Worm (Caenorhabditis elegans) whole organism, L3 larva: ENCODE data around the gene srxa-2.

ENCODE experiments used
- ZK546.5 ChIP-seq: sonication (generic microtip); optimal IDR thresholded peaks from 2 replicates; lab custom pipeline; 2017; ENCODE audit warnings: missing biosample characterization, missing genetic modification characterization
- aly-2 ChIP-seq: fragments of 150-350 bp; optimal IDR thresholded peaks from 2 replicates; lab custom pipeline; 2014; ENCODE audit warnings: missing biosample characterization, missing genetic modification characterization
- ama-1 ChIP-seq: fragments of 150-350 bp; optimal IDR thresholded peaks from 2 replicates; lab custom pipeline; 2018
- ceh-28 ChIP-seq: fragments of 150-350 bp; optimal IDR thresholded peaks from 2 replicates; lab custom pipeline; 2014; ENCODE audit warnings: missing biosample characterization, missing genetic modification reagents, missing genetic modification characterization
- ceh-82 ChIP-seq: fragments of 150-350 bp; optimal IDR thresholded peaks from 2 replicates; lab custom pipeline; 2014; ENCODE audit warnings: missing biosample characterization, missing genetic modification characterization
- ceh-9 ChIP-seq: sonication (generic microtip); optimal IDR thresholded peaks from 2 replicates; lab custom pipeline; 2018; ENCODE audit warnings: missing biosample characterization, missing genetic modification characterization
- egl-5 ChIP-seq: fragments of 150-350 bp; optimal IDR thresholded peaks from 2 replicates; lab custom pipeline; 2017; ENCODE audit warnings: missing biosample characterization, missing genetic modification reagents, missing genetic modification characterization, inconsistent platforms
- elt-1 ChIP-seq: fragments of 150-350 bp; optimal IDR thresholded peaks from 2 replicates; lab custom pipeline; 2014; ENCODE audit warnings: missing biosample characterization, missing genetic modification characterization
- elt-2 ChIP-seq: sonication (generic microtip); optimal IDR thresholded peaks from 2 replicates; lab custom pipeline; 2016; ENCODE audit warnings: missing genetic modification reagents, mild to moderate bottlenecking, missing genetic modification characterization, missing compliant biosample characterization
- elt-3 ChIP-seq, 3 experiments: fragments of 150-350 bp in 1 of 3; sonication (generic microtip) in 2 of 3; optimal IDR thresholded peaks; 2 replicates in 2 of 3; 4 replicates in 1 of 3; lab custom pipeline; 2014 to 2017; ENCODE audit warnings: missing biosample characterization in 3 of 3, missing genetic modification characterization in 3 of 3
- eor-1 ChIP-seq, 2 experiments: fragments of 150-350 bp; optimal IDR thresholded peaks; 2 replicates each; lab custom pipeline; 2014 to 2018; ENCODE audit warnings: missing biosample characterization in 2 of 2, missing genetic modification characterization in 2 of 2
- fkh-10 ChIP-seq: sonication (generic microtip); optimal IDR thresholded peaks from 2 replicates; lab custom pipeline; 2017; ENCODE audit warnings: missing biosample characterization, missing genetic modification reagents, missing genetic modification characterization
- fkh-2 ChIP-seq: fragments of 150-350 bp; optimal IDR thresholded peaks from 2 replicates; lab custom pipeline; 2014; ENCODE audit warnings: missing biosample characterization, missing genetic modification reagents, missing genetic modification characterization
- fos-1 ChIP-seq: fragments of 150-350 bp; optimal IDR thresholded peaks from 2 replicates; lab custom pipeline; 2014; ENCODE audit warnings: missing biosample characterization, missing genetic modification characterization
- hmg-11 ChIP-seq: sonication (generic microtip); optimal IDR thresholded peaks from 2 replicates; lab custom pipeline; 2016; ENCODE audit warnings: missing genetic modification characterization, missing compliant biosample characterization
- lin-15B ChIP-seq: fragments of 150-350 bp; optimal IDR thresholded peaks from 2 replicates; lab custom pipeline; 2014; ENCODE audit warnings: missing biosample characterization, missing genetic modification characterization
- lin-39 ChIP-seq: fragments of 150-350 bp; optimal IDR thresholded peaks from 2 replicates; lab custom pipeline; 2018; ENCODE audit warnings: missing biosample characterization, missing genetic modification reagents, missing genetic modification characterization
- mdl-1 ChIP-seq: fragments of 150-350 bp; optimal IDR thresholded peaks from 2 replicates; lab custom pipeline; 2014; ENCODE audit warnings: missing biosample characterization, missing genetic modification characterization
- nfya-1 ChIP-seq: sonication (generic microtip); optimal IDR thresholded peaks from 2 replicates; lab custom pipeline; 2017; ENCODE audit warnings: missing genetic modification characterization, mild to moderate bottlenecking, missing compliant biosample characterization, antibody characterized with exemption, moderate library complexity; ENCODE audit not compliant: insufficient read depth
- nhr-11 ChIP-seq: fragments of 150-350 bp; optimal IDR thresholded peaks from 2 replicates; lab custom pipeline; 2014; ENCODE audit warnings: missing biosample characterization, missing genetic modification characterization
- nhr-12 ChIP-seq: fragments of 150-350 bp; optimal IDR thresholded peaks from 2 replicates; lab custom pipeline; 2014; ENCODE audit warnings: missing biosample characterization, missing genetic modification characterization
- nhr-23 ChIP-seq: fragments of 150-350 bp; optimal IDR thresholded peaks from 2 replicates; lab custom pipeline; 2014; ENCODE audit warnings: missing biosample characterization, missing genetic modification reagents, missing genetic modification characterization
- nhr-237 ChIP-seq: fragments of 150-350 bp; optimal IDR thresholded peaks from 2 replicates; lab custom pipeline; 2014; ENCODE audit warnings: missing biosample characterization, missing genetic modification characterization
- nhr-25 ChIP-seq: sonication (generic microtip); optimal IDR thresholded peaks from 2 replicates; lab custom pipeline; 2017; ENCODE audit warnings: missing biosample characterization, missing genetic modification characterization
- nhr-43 ChIP-seq: sonication (generic microtip); optimal IDR thresholded peaks from 2 replicates; lab custom pipeline; 2016; ENCODE audit warnings: mild to moderate bottlenecking, missing genetic modification characterization, missing compliant biosample characterization; ENCODE audit not compliant: poor library complexity, severe bottlenecking
- nhr-76 ChIP-seq: fragments of 150-350 bp; sonication (generic microtip); optimal IDR thresholded peaks from 5 replicates; lab custom pipeline; 2014; ENCODE audit warnings: missing biosample characterization, missing genetic modification characterization
- nhr-77 ChIP-seq: fragments of 150-350 bp; optimal IDR thresholded peaks from 2 replicates; lab custom pipeline; 2014; ENCODE audit warnings: missing biosample characterization, missing genetic modification characterization
- pha-4 ChIP-seq: fragments of 150-350 bp; optimal IDR thresholded peaks from 2 replicates; lab custom pipeline; 2014; ENCODE audit warnings: missing biosample characterization, missing genetic modification reagents, missing genetic modification characterization
- pqm-1 ChIP-seq: fragments of 150-350 bp; optimal IDR thresholded peaks from 2 replicates; lab custom pipeline; 2017; ENCODE audit warnings: missing biosample characterization, missing genetic modification characterization, inconsistent platforms
- snpc-4 ChIP-seq: fragments of 150-350 bp; optimal IDR thresholded peaks from 2 replicates; lab custom pipeline; 2014; ENCODE audit warnings: missing biosample characterization, missing genetic modification characterization
- unc-39 ChIP-seq: sonication (generic microtip); optimal IDR thresholded peaks from 4 replicates; lab custom pipeline; 2017; ENCODE audit warnings: missing biosample characterization, missing genetic modification characterization
- unc-62 ChIP-seq: fragments of 150-350 bp; sonication (generic microtip); optimal IDR thresholded peaks from 4 replicates; lab custom pipeline; 2014; ENCODE audit warnings: missing biosample characterization, missing genetic modification reagents, missing genetic modification characterization
- ztf-11 ChIP-seq: fragments of 150-350 bp; optimal IDR thresholded peaks from 2 replicates; lab custom pipeline; 2014; ENCODE audit warnings: missing biosample characterization, missing genetic modification characterization
- ztf-4 ChIP-seq: fragments of 150-350 bp; optimal IDR thresholded peaks from 2 replicates; lab custom pipeline; 2014; ENCODE audit warnings: missing biosample characterization, missing genetic modification characterization

The srxa-2 gene

ce11 chrIV:9445407-9445806 is 22.2 kb downstream of the srxa-2 start, which contains the start of gene hsp-12.3:
Gene hsp-12.3 (minus strand): TSS chrIV:9445507.
- TF ChIP-seq nhr-43 (no peak), mdl-1 (tag; lab: Kevin White, UChicago) (no peak), aly-2 (tag; lab: Kevin White, UChicago) (no peak), lin-39 (tag; lab: Kevin White, UChicago) (no peak), pha-4 (tag; lab: Kevin White, UChicago) (no peak), ztf-4 (no peak)

ce11 chrIV:9447209-9447608 is 24.0 kb downstream of the srxa-2 start, which contains the start of gene hsp-12.6:
Gene hsp-12.6 (minus strand): TSS chrIV:9447228.
- TF ChIP-seq nhr-43 (no peak), fkh-2 (tag; lab: Kevin White, UChicago) (no peak), unc-62 (GFP tag; lab: Kevin White, UChicago) (no peak), ZK546.5 (no peak), pha-4 (tag; lab: Kevin White, UChicago) (no peak), snpc-4 (tag; lab: Kevin White, UChicago) (no peak), fkh-10 (no peak), ceh-9 (tag; lab: Kevin White, UChicago) (no peak)

- TF ChIP-seq elt-3 (tag; optimal IDR thresholded peaks at IDR 0.05; lab: Kevin White, UChicago) (no peak), nhr-12 (no peak), nhr-25 (tag; lab: Kevin White, UChicago) (peak; percentile 3), ceh-9 (tag; lab: Kevin White, UChicago) (no peak), lin-15B (tag; lab: Kevin White, UChicago) (no peak), ztf-11 (tag; lab: Kevin White, UChicago) (no peak), ama-1 (lab: Kevin White, UChicago) (no peak), aly-2 (tag; lab: Kevin White, UChicago) (no peak)
Observed at ce11 chrIV:9450375-9450774, 27.2 kb downstream of the srxa-2 start, which contains the start of gene cpin-1. Gene cpin-1 (plus strand): TSS chrIV:9450675.

- TF ChIP-seq nhr-12 (no peak), ztf-11 (tag; lab: Kevin White, UChicago) (no peak), eor-1 (tag; optimal IDR thresholded peaks at IDR 0.05; lab: Kevin White, UChicago) (no peak), nhr-77 (tag; lab: Kevin White, UChicago) (no peak), fos-1 (tag; lab: Kevin White, UChicago) (no peak), nhr-76 (tag; lab: Kevin White, UChicago) (no peak), nhr-23 (tag; lab: Kevin White, UChicago) (no peak), nhr-11 (tag; lab: Kevin White, UChicago) (no peak), elt-3 (tag; optimal IDR thresholded peaks at IDR 0.05; lab: Kevin White, UChicago) (no peak), ZK546.5 (no peak), ceh-28 (tag; lab: Kevin White, UChicago) (no peak), lin-15B (tag; lab: Kevin White, UChicago) (no peak), hmg-11 (tag; lab: Kevin White, UChicago) (no peak), lin-39 (tag; lab: Kevin White, UChicago) (no peak), ama-1 (lab: Kevin White, UChicago) (no peak), pqm-1 (tag; lab: Kevin White, UChicago) (no peak)
Observed at ce11 chrIV:9451816-9452215, 28.6 kb downstream of the srxa-2 start.

ce11 chrIV:9457400-9457799 is 34.2 kb downstream of the srxa-2 start, which contains the start of gene cutl-17:
Gene cutl-17 (minus strand): TSS chrIV:9457500.
- no peak for TF ChIP-seq nhr-76 (tag; lab: Kevin White, UChicago)
- TF ChIP-seq nhr-43 = no peak
- no peak for TF ChIP-seq elt-1 (tag; lab: Kevin White, UChicago)
- TF ChIP-seq pqm-1 (tag; lab: Kevin White, UChicago) = no peak
- no peak for TF ChIP-seq nfya-1 (tag; lab: Kevin White, UChicago)

ce11 chrIV:9459224-9459781 is 36.1 kb downstream of the srxa-2 start, which contains the start of gene copb-2:
Gene copb-2 (plus strand): TSS chrIV:9459731.
- peak; percentile 74 for TF ChIP-seq lin-15B (tag; lab: Kevin White, UChicago)
- peak; percentile 85 for TF ChIP-seq snpc-4 (tag; lab: Kevin White, UChicago)
- no peak for TF ChIP-seq ceh-82 (tag; lab: Kevin White, UChicago)
- peak; percentile 43 for TF ChIP-seq elt-2
- TF ChIP-seq nhr-237 (tag; lab: Kevin White, UChicago) = no peak
- peak; percentile 50 for TF ChIP-seq ceh-28 (tag; lab: Kevin White, UChicago)
- peak; percentile 57 for TF ChIP-seq nhr-23 (tag; lab: Kevin White, UChicago)
- TF ChIP-seq egl-5 (tag; lab: Kevin White, UChicago) = peak; percentile 22
- TF ChIP-seq pqm-1 (tag; lab: Kevin White, UChicago) = no peak
- peak; percentile 77 for TF ChIP-seq hmg-11 (tag; lab: Kevin White, UChicago)
- TF ChIP-seq unc-39 (tag; lab: Kevin White, UChicago) = no peak
- TF ChIP-seq nfya-1 (tag; lab: Kevin White, UChicago) = peak; percentile 78
